Fruit fly (Drosophila melanogaster) whole organism, embryonic: ENCODE measurements around the gene CG13912.

Experiments
- Ada2b ChIP-seq: fragments of 200-800 bp; sonication (Bioruptor generic); IDR thresholded peaks from 2 replicates; pipeline ENCODE4 v1.3.6; 2022; ENCODE audit warnings: missing biosample characterization, missing genetic modification characterization
- Bdp1 ChIP-seq: fragments of 200-800 bp; sonication (Bioruptor generic); optimal IDR thresholded peaks from 3 replicates; lab custom pipeline; 2016; ENCODE audit warnings: missing biosample characterization, missing genetic modification characterization
- Bgb ChIP-seq: fragments of 200-800 bp; sonication (Bioruptor generic); IDR thresholded peaks from 2 replicates; pipeline ENCODE4 v1.3.6; 2022; ENCODE audit warnings: missing biosample characterization, missing genetic modification characterization; ENCODE audit not compliant: partially characterized antibody
- CG10267 ChIP-seq: fragments of 200-800 bp; sonication (Bioruptor generic); optimal IDR thresholded peaks from 2 replicates; lab custom pipeline; 2018; ENCODE audit warnings: missing biosample characterization, mild to moderate bottlenecking, missing genetic modification characterization, moderate library complexity
- CG10543 ChIP-seq: fragments of 200-800 bp; sonication (Bioruptor generic); optimal IDR thresholded peaks from 3 replicates; lab custom pipeline; 2017; ENCODE audit warnings: missing biosample characterization, mild to moderate bottlenecking, missing genetic modification characterization, moderate library complexity
- CG1233 ChIP-seq: fragments of 200-800 bp; sonication (Bioruptor generic); optimal IDR thresholded peaks from 4 replicates; lab custom pipeline; 2018; ENCODE audit warnings: missing biosample characterization, mild to moderate bottlenecking, missing genetic modification characterization
- CG12659 ChIP-seq: fragments of 200-800 bp; sonication (Bioruptor generic); optimal IDR thresholded peaks from 3 replicates; lab custom pipeline; 2017; ENCODE audit warnings: mild to moderate bottlenecking, missing biosample characterization, missing genetic modification reagents, missing genetic modification characterization
- CG12769 ChIP-seq: fragments of 200-800 bp; sonication (Bioruptor generic); optimal IDR thresholded peaks from 2 replicates; lab custom pipeline; 2019; ENCODE audit warnings: missing biosample characterization, mild to moderate bottlenecking, missing genetic modification characterization, moderate library complexity
- CG13287 ChIP-seq: fragments of 200-800 bp; sonication (Bioruptor generic); IDR thresholded peaks from 2 replicates; pipeline ENCODE4 v1.3.6; 2022; ENCODE audit warnings: missing biosample characterization, missing genetic modification characterization; ENCODE audit not compliant: partially characterized antibody
- CG13296 ChIP-seq: fragments of 200-800 bp; sonication (Bioruptor generic); optimal IDR thresholded peaks from 3 replicates; lab custom pipeline; 2018; ENCODE audit warnings: missing biosample characterization, mild to moderate bottlenecking, missing genetic modification characterization
- CG13624 ChIP-seq: fragments of 200-800 bp; sonication (Bioruptor generic); optimal IDR thresholded peaks from 2 replicates; lab custom pipeline; 2016; ENCODE audit warnings: missing biosample characterization, missing genetic modification characterization
- CG15479 ChIP-seq: fragments of 200-800 bp; sonication (Bioruptor generic); optimal IDR thresholded peaks from 3 replicates; lab custom pipeline; 2019; ENCODE audit warnings: missing biosample characterization, mild to moderate bottlenecking, missing genetic modification characterization, moderate library complexity
- CG1602 ChIP-seq: fragments of 200-800 bp; sonication (Bioruptor generic); optimal IDR thresholded peaks from 3 replicates; lab custom pipeline; 2016; ENCODE audit warnings: missing biosample characterization, missing genetic modification characterization
- CG1647 ChIP-seq: fragments of 200-800 bp; sonication (Bioruptor generic); optimal IDR thresholded peaks from 3 replicates; lab custom pipeline; 2016; ENCODE audit warnings: missing biosample characterization, missing genetic modification characterization
- CG16813 ChIP-seq: fragments of 200-800 bp; sonication (Bioruptor generic); IDR thresholded peaks from 3 replicates; pipeline ENCODE4 v1.3.6; 2022; ENCODE audit warnings: missing biosample characterization, missing genetic modification characterization; ENCODE audit not compliant: partially characterized antibody
- CG17385 ChIP-seq: fragments of 200-800 bp; sonication (Bioruptor generic); optimal IDR thresholded peaks from 3 replicates; lab custom pipeline; 2018; ENCODE audit warnings: missing biosample characterization, mild to moderate bottlenecking, missing genetic modification characterization
- CG2120 ChIP-seq: fragments of 200-800 bp; sonication (Bioruptor generic); optimal IDR thresholded peaks from 3 replicates; lab custom pipeline; 2016; ENCODE audit warnings: missing biosample characterization, missing genetic modification characterization
- CG30403 ChIP-seq: fragments of 200-800 bp; sonication (Bioruptor generic); optimal IDR thresholded peaks from 3 replicates; lab custom pipeline; 2016; ENCODE audit warnings: missing biosample characterization, missing genetic modification characterization
- CG3281 ChIP-seq: fragments of 200-800 bp; sonication (Bioruptor generic); optimal IDR thresholded peaks from 3 replicates; lab custom pipeline; 2017; ENCODE audit warnings: missing biosample characterization, mild to moderate bottlenecking, missing genetic modification characterization
- CG4282 ChIP-seq: fragments of 200-800 bp; sonication (Bioruptor generic); optimal IDR thresholded peaks from 2 replicates; lab custom pipeline; 2016; ENCODE audit warnings: missing biosample characterization, missing genetic modification characterization
- CG4730 ChIP-seq: fragments of 200-800 bp; sonication (Bioruptor generic); IDR thresholded peaks from 2 replicates; pipeline ENCODE4 v1.3.6; 2022; ENCODE audit warnings: missing biosample characterization, missing genetic modification characterization
- CG7987 ChIP-seq: fragments of 200-800 bp; sonication (Bioruptor generic); optimal IDR thresholded peaks from 2 replicates; lab custom pipeline; 2018; ENCODE audit warnings: missing biosample characterization, mild to moderate bottlenecking, missing genetic modification characterization, moderate library complexity
- CG8089 ChIP-seq: fragments of 200-800 bp; sonication (Bioruptor generic); optimal IDR thresholded peaks from 3 replicates; lab custom pipeline; 2016; ENCODE audit warnings: missing biosample characterization, missing genetic modification characterization
- CTCF ChIP-seq: fragments of 200-800 bp; sonication (Bioruptor generic); optimal IDR thresholded peaks from 2 replicates; lab custom pipeline; 2017; ENCODE audit warnings: missing biosample characterization, mild to moderate bottlenecking, missing genetic modification characterization, moderate library complexity
- Doc2 ChIP-seq: fragments of 200-800 bp; sonication (Bioruptor generic); IDR thresholded peaks from 2 replicates; pipeline ENCODE4 v1.3.6; 2022; ENCODE audit warnings: missing biosample characterization, missing genetic modification characterization
- Dp ChIP-seq: fragments of 200-800 bp; sonication (Bioruptor generic); optimal IDR thresholded peaks from 2 replicates; lab custom pipeline; 2018; ENCODE audit warnings: missing biosample characterization, mild to moderate bottlenecking, missing genetic modification characterization, moderate library complexity
- H15 ChIP-seq: fragments of 200-800 bp; sonication (Bioruptor generic); IDR thresholded peaks from 3 replicates; pipeline ENCODE4 v1.3.6; 2022; ENCODE audit warnings: missing biosample characterization, missing genetic modification characterization
- HHEX ChIP-seq: fragments of 200-800 bp; sonication (Bioruptor generic); optimal IDR thresholded peaks from 3 replicates; lab custom pipeline; 2017; ENCODE audit warnings: missing biosample characterization, mild to moderate bottlenecking, missing genetic modification characterization, missing genetic modification reagents
- Hand ChIP-seq: fragments of 200-800 bp; sonication (Bioruptor generic); optimal IDR thresholded peaks from 2 replicates; lab custom pipeline; 2017; ENCODE audit warnings: mild to moderate bottlenecking, missing biosample characterization, missing genetic modification reagents, missing genetic modification characterization
- HmgD ChIP-seq: fragments of 200-800 bp; sonication (Bioruptor generic); optimal IDR thresholded peaks from 3 replicates; lab custom pipeline; 2016; ENCODE audit warnings: missing biosample characterization, missing genetic modification characterization
- Trl ChIP-seq, 3 experiments: fragments of >200 bp in 2 of 3; fragments of 200-800 bp in 1 of 3; sonication (Bioruptor generic) in 1 of 3; optimal IDR thresholded peaks; 2 replicates in 1 of 3; 3 replicates in 2 of 3; lab custom pipeline; 2016 to 2017; ENCODE audit warnings: missing biosample characterization in 1 of 3, missing genetic modification characterization in 1 of 3
- Xbp1 ChIP-seq: fragments of 200-800 bp; sonication (Bioruptor generic); optimal IDR thresholded peaks from 3 replicates; lab custom pipeline; 2016; ENCODE audit warnings: missing biosample characterization, mild to moderate bottlenecking, missing genetic modification characterization
- bigmax ChIP-seq: fragments of 200-800 bp; sonication (Bioruptor generic); optimal IDR thresholded peaks from 2 replicates; lab custom pipeline; 2018; ENCODE audit warnings: missing biosample characterization, mild to moderate bottlenecking, missing genetic modification characterization
- ci ChIP-seq: fragments of 200-800 bp; sonication (Bioruptor generic); IDR thresholded peaks from 3 replicates; pipeline ENCODE4 v1.3.6; 2022; ENCODE audit warnings: missing biosample characterization, missing genetic modification characterization
- danr ChIP-seq: fragments of 200-800 bp; sonication (Bioruptor generic); IDR thresholded peaks from 2 replicates; pipeline ENCODE4 v1.3.6; 2022; ENCODE audit warnings: missing biosample characterization, missing genetic modification characterization
- dpn ChIP-seq, 2 experiments: fragments of 200-800 bp; sonication (Bioruptor generic); optimal IDR thresholded peaks; 3 replicates each; lab custom pipeline; 2016; ENCODE audit warnings: missing biosample characterization in 2 of 2, missing genetic modification characterization in 2 of 2
- exex ChIP-seq: fragments of 200-800 bp; sonication (Bioruptor generic); optimal IDR thresholded peaks from 4 replicates; lab custom pipeline; 2018; ENCODE audit warnings: missing biosample characterization, mild to moderate bottlenecking, missing genetic modification characterization, moderate library complexity
- gfzf ChIP-seq: fragments of 200-800 bp; sonication (Bioruptor generic); optimal IDR thresholded peaks from 2 replicates; lab custom pipeline; 2016; ENCODE audit warnings: missing biosample characterization, mild to moderate bottlenecking, missing genetic modification characterization, moderate library complexity
- gro ChIP-seq: fragments of 200-800 bp; sonication (Bioruptor generic); optimal IDR thresholded peaks from 2 replicates; lab custom pipeline; 2016; ENCODE audit warnings: missing biosample characterization, missing genetic modification characterization
- gsb-n ChIP-seq: fragments of 200-800 bp; sonication (Bioruptor generic); optimal IDR thresholded peaks from 3 replicates; lab custom pipeline; 2018; ENCODE audit warnings: missing biosample characterization, mild to moderate bottlenecking, missing genetic modification characterization
- her ChIP-seq: fragments of 200-800 bp; sonication (Bioruptor generic); optimal IDR thresholded peaks from 2 replicates; lab custom pipeline; 2016; ENCODE audit warnings: missing biosample characterization, missing genetic modification characterization
- hkb ChIP-seq, 2 experiments: fragments of 200-800 bp in 1 of 2; fragments of >200 bp in 1 of 2; sonication (Bioruptor generic) in 1 of 2; IDR thresholded peaks in 1 of 2; optimal IDR thresholded peaks in 1 of 2; 2 replicates each; pipeline versions ENCODE4 v1.3.6 to Lab custom; 2017 to 2022; ENCODE audit warnings: missing biosample characterization in 1 of 2, missing genetic modification characterization in 1 of 2
- insv ChIP-seq, 2 experiments: fragments of 200-800 bp; sonication (Bioruptor generic); optimal IDR thresholded peaks; 3 replicates each; lab custom pipeline; 2016 to 2018; ENCODE audit warnings: missing biosample characterization in 2 of 2, missing genetic modification characterization in 2 of 2
- nerfin-2 ChIP-seq: fragments of 200-800 bp; sonication (Bioruptor generic); IDR thresholded peaks from 2 replicates; pipeline ENCODE4 v1.3.6; 2022; ENCODE audit warnings: missing biosample characterization, missing genetic modification characterization; ENCODE audit not compliant: partially characterized antibody
- pfk ChIP-seq: fragments of 200-800 bp; sonication (Bioruptor generic); optimal IDR thresholded peaks from 2 replicates; lab custom pipeline; 2018; ENCODE audit warnings: missing biosample characterization, mild to moderate bottlenecking, missing genetic modification characterization, moderate library complexity
- scrt ChIP-seq: fragments of 200-800 bp; sonication (Bioruptor generic); optimal IDR thresholded peaks from 2 replicates; lab custom pipeline; 2018; ENCODE audit warnings: missing biosample characterization, mild to moderate bottlenecking, missing genetic modification characterization, moderate library complexity
- sens ChIP-seq: fragments of 200-800 bp; sonication (Bioruptor generic); peaks from one replicate; lab custom pipeline; 2016; ENCODE audit warnings: missing biosample characterization, missing genetic modification characterization
- slp2 ChIP-seq: fragments of 200-800 bp; sonication (Bioruptor generic); optimal IDR thresholded peaks from 2 replicates; lab custom pipeline; 2016; ENCODE audit warnings: missing biosample characterization, missing genetic modification characterization
- sob ChIP-seq: fragments of 200-800 bp; sonication (Bioruptor generic); IDR thresholded peaks from 2 replicates; pipeline ENCODE4 v1.3.6; 2022; ENCODE audit warnings: missing biosample characterization, missing genetic modification characterization

The CG13912 gene

dm6 chr3L:1188936-1189659 lies at the start of gene CG13912 (continued):
- TF ChIP-seq sob (GFP tag; lab: Robert Waterston, UW) (peak; percentile 24; the same call in 1 of the 2 replicates), CG12769 (peak; percentile 9), CG13296 (GFP tag; lab: Kevin White, UChicago) (peak; percentile 33), gro (peak; percentile 34), CG8089 (GFP tag; lab: Kevin White, UChicago) (no peak), CG1233 (GFP tag; lab: Kevin White, UChicago) (no peak), gfzf (peak; percentile 1), Bgb (GFP tag; lab: Robert Waterston, UW) (peak; percentile 64), HmgD (GFP tag; lab: Kevin White, UChicago) (no peak), CTCF (GFP tag; lab: Kevin White, UChicago) (peak; percentile 86), dpn (GFP tag; optimal IDR thresholded peaks at IDR 0.05; lab: Kevin White, UChicago) (peak; percentile 7 to 17), CG10543 (GFP tag; lab: Kevin White, UChicago) (peak; percentile 90), bigmax (no peak), exex (tag; lab: Kevin White, UChicago) (peak; percentile 96), Hand (GFP tag; lab: Kevin White, UChicago) (no peak), Dp (peak; percentile 19), CG15479 (GFP tag; lab: Kevin White, UChicago) (no peak), insv (GFP tag; optimal IDR thresholded peaks at IDR 0.05; lab: Kevin White, UChicago) (no peak), hkb (optimal IDR thresholded peaks at IDR 0.05; lab: Kevin White, UChicago) (peak; percentile 17), hkb (GFP tag; IDR thresholded peaks at IDR 0.05; lab: Robert Waterston, UW) (no peak), CG17385 (GFP tag; lab: Kevin White, UChicago) (peak; percentile 18), scrt (GFP tag; lab: Kevin White, UChicago) (no peak), CG16813 (GFP tag; lab: Robert Waterston, UW) (peak; percentile 6; the same call in 1 of the 3 replicates), CG30403 (no peak), CG7987 (GFP tag; lab: Kevin White, UChicago) (peak; percentile 92), nerfin-2 (GFP tag; lab: Robert Waterston, UW) (no peak), pfk (GFP tag; lab: Kevin White, UChicago) (peak; percentile 6), CG2120 (peak; percentile 24), gsb-n (tag; lab: Kevin White, UChicago) (no peak), CG10267 (tag; lab: Kevin White, UChicago) (no peak), CG1602 (GFP tag; lab: Kevin White, UChicago) (no peak), Trl (optimal IDR thresholded peaks at IDR 0.05; lab: Kevin White, UChicago) (peak; percentile 15 to 29), Trl (GFP tag; optimal IDR thresholded peaks at IDR 0.05; lab: Kevin White, UChicago) (no peak), Bdp1 (GFP tag; lab: Kevin White, UChicago) (no peak), HHEX (peak; percentile 18), CG1647 (GFP tag; lab: Kevin White, UChicago) (no peak), H15 (GFP tag; lab: Robert Waterston, UW) (no peak), ci (peak; percentile 43), slp2 (GFP tag; lab: Kevin White, UChicago) (no peak), CG3281 (no peak), CG4730 (GFP tag; lab: Robert Waterston, UW) (no peak), CG4282 (GFP tag; lab: Kevin White, UChicago) (peak; percentile 1), CG12659 (GFP tag; lab: Kevin White, UChicago) (peak; percentile 14), Doc2 (GFP tag; lab: Robert Waterston, UW) (no peak), Ada2b (GFP tag; lab: Robert Waterston, UW) (no peak), her (no peak), CG13624 (GFP tag; lab: Kevin White, UChicago) (peak; percentile 4), CG13287 (GFP tag; lab: Robert Waterston, UW) (peak; percentile 23; the same call in 1 of the 2 replicates), sens (GFP tag; lab: Kevin White, UChicago) (peak; percentile 3), Xbp1 (no peak), danr (GFP tag; lab: Robert Waterston, UW) (no peak)
